Fruit fly (Drosophila melanogaster) whole organism, adult: ENCODE measurements around the gene CG9747.

Source experiments
- CG11617 ChIP-seq: fragments of 200-800 bp; sonication (Bioruptor generic); optimal IDR thresholded peaks from 2 replicates; lab custom pipeline; 2017; ENCODE audit warnings: mild to moderate bottlenecking, missing biosample characterization, missing genetic modification reagents, missing genetic modification characterization
- CG12768 ChIP-seq: fragments of 200-800 bp; sonication (Bioruptor generic); optimal IDR thresholded peaks from 2 replicates; lab custom pipeline; 2017; ENCODE audit warnings: missing biosample characterization, missing genetic modification characterization, mild to moderate bottlenecking, moderate library complexity, missing genetic modification reagents
- CG14711 ChIP-seq: fragments of 200-800 bp; sonication (Bioruptor generic); optimal IDR thresholded peaks from 2 replicates; lab custom pipeline; 2018; ENCODE audit warnings: missing biosample characterization, mild to moderate bottlenecking, missing genetic modification characterization, moderate library complexity
- CG1620 ChIP-seq: fragments of 200-800 bp; sonication (Bioruptor generic); optimal IDR thresholded peaks from 2 replicates; lab custom pipeline; 2016; ENCODE audit warnings: missing biosample characterization, missing genetic modification characterization
- CG33017 ChIP-seq: fragments of 200-800 bp; sonication (Bioruptor generic); optimal IDR thresholded peaks from 2 replicates; lab custom pipeline; 2018; ENCODE audit warnings: missing biosample characterization, mild to moderate bottlenecking, missing genetic modification characterization, moderate library complexity
- CG5204 ChIP-seq: fragments of 200-800 bp; sonication (Bioruptor generic); optimal IDR thresholded peaks from 2 replicates; lab custom pipeline; 2016; ENCODE audit warnings: missing biosample characterization, missing genetic modification characterization
- CG7045 ChIP-seq: fragments of 200-800 bp; sonication (Bioruptor generic); optimal IDR thresholded peaks from 2 replicates; lab custom pipeline; 2017; ENCODE audit warnings: missing biosample characterization, mild to moderate bottlenecking, missing genetic modification characterization
- CG7101 ChIP-seq: fragments of 200-800 bp; sonication (Bioruptor generic); optimal IDR thresholded peaks from 2 replicates; lab custom pipeline; 2018; ENCODE audit warnings: missing biosample characterization, mild to moderate bottlenecking, missing genetic modification characterization, moderate library complexity
- Clk ChIP-seq: fragments of 200-800 bp; sonication (Bioruptor generic); optimal IDR thresholded peaks from 2 replicates; lab custom pipeline; 2017; ENCODE audit warnings: missing biosample characterization, missing genetic modification characterization
- Crg-1 ChIP-seq: fragments of 200-800 bp; sonication (Bioruptor generic); optimal IDR thresholded peaks from 2 replicates; lab custom pipeline; 2016; ENCODE audit warnings: missing biosample characterization, missing genetic modification characterization
- Mnt ChIP-seq: fragments of 200-800 bp; sonication (Bioruptor generic); optimal IDR thresholded peaks from 2 replicates; lab custom pipeline; 2016; ENCODE audit warnings: missing biosample characterization, mild to moderate bottlenecking, missing genetic modification characterization
- bab1 ChIP-seq: fragments of 200-800 bp; sonication (Bioruptor generic); optimal IDR thresholded peaks from 3 replicates; lab custom pipeline; 2019; ENCODE audit warnings: missing biosample characterization, mild to moderate bottlenecking, missing genetic modification characterization, moderate library complexity
- cic ChIP-seq: fragments of 200-800 bp; sonication (Bioruptor generic); optimal IDR thresholded peaks from 2 replicates; lab custom pipeline; 2017; ENCODE audit warnings: missing biosample characterization, mild to moderate bottlenecking, missing genetic modification characterization, moderate library complexity
- cnc ChIP-seq, 2 experiments: fragments of >200 bp; optimal IDR thresholded peaks; 2 replicates each; lab custom pipeline; 2017
- kay ChIP-seq: fragments of 200-800 bp; sonication (Bioruptor generic); peaks from one replicate; lab custom pipeline; 2016; ENCODE audit warnings: missing biosample characterization, missing genetic modification characterization, borderline replicate concordance
- ovo ChIP-seq: fragments of 200-800 bp; sonication (Bioruptor generic); optimal IDR thresholded peaks from 2 replicates; lab custom pipeline; 2016; ENCODE audit warnings: missing biosample characterization, missing genetic modification characterization
- pad ChIP-seq: fragments of 200-800 bp; sonication (Bioruptor generic); optimal IDR thresholded peaks from 3 replicates; lab custom pipeline; 2017; ENCODE audit warnings: missing biosample characterization, missing genetic modification characterization, mild to moderate bottlenecking, moderate library complexity, missing genetic modification reagents
- tj ChIP-seq: fragments of 200-800 bp; sonication (Bioruptor generic); optimal IDR thresholded peaks from 3 replicates; lab custom pipeline; 2017; ENCODE audit warnings: missing biosample characterization, mild to moderate bottlenecking, missing genetic modification characterization, moderate library complexity
- toe ChIP-seq: fragments of 200-800 bp; sonication (Bioruptor generic); optimal IDR thresholded peaks from 2 replicates; lab custom pipeline; 2016; ENCODE audit warnings: missing biosample characterization, missing genetic modification characterization

Gene CG9747

DNA sequence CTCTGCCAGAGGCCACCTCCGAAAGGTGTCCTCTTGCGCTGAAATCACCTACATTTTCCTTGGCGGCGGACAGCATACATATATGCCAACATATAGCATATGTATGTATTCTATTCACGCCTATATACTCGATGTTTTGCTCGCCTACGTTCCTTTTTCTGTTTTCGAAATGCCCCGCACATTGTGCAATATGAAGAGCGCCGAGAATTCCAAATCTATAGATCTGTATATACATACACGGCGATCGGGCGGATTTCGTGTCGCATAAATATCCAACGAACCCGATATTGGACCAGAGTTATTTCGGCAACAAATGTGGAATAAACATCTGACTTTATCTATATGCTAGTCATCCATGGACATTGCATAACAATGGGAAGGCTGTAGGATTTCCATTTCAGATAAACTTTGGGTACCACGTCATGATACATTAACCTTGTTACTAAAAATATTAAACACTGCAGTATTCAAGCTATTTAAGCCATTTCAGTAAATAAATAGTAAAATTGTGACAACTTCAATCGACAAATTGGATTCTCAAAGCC lies 15.9 kb downstream of the CG9747 start:
- TF ChIP-seq CG33017 (tag; lab: Kevin White, UChicago) (no peak), ovo (GFP tag; lab: Kevin White, UChicago) (no peak)

DNA sequence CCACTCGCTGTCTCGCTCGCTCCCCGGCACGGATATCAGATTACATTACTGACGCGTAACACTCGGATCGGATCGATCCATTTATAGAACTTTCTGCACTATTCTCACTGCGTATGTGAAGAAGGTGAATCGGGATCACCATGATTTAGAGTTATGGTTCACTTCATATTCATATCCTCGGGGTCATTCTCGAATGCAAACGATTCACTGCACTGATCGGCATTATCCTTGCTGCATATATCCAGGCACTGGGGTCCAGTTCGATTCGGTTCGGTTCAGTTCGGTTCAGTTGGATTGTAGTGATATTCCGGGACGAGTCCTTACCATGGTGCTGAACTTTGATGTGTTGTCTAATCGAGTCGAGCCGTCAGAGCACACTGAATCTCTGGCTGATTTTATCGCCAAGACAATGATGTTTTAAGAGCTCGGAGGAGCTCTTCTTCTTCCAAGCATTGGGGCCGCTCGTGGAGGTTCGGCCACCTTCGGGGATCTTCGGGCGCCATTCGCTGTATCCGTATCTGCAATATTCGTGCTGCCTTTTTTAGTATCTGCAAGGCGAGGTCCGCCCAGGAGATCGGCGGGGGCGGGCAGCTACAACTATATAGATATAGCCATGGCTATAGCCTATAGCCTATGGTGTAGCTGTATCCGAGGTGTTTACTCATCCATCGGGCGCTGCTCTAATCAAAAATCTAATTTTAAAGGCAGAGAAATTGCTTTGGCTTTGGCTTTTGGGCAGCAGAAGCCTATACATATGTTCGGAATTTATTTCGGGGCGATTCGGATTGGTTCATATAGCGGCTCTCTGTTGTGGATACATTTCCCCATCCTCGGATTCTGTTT lies 16.7 kb downstream of the CG9747 start, which contains the start of gene Mlc2:
Mlc2 (minus strand) TSS at position 392 of the 843 bp plus-strand sequence.
- TF ChIP-seq ovo (GFP tag; lab: Kevin White, UChicago) (no peak), CG14711 (tag; lab: Kevin White, UChicago) (no peak), cnc (optimal IDR thresholded peaks at IDR 0.05; lab: Kevin White, UChicago) (no peak), kay (GFP tag; lab: Kevin White, UChicago) (no peak), pad (peak; percentile 42), CG11617 (GFP tag; lab: Kevin White, UChicago) (no peak), toe (GFP tag; lab: Kevin White, UChicago) (no peak)

DNA sequence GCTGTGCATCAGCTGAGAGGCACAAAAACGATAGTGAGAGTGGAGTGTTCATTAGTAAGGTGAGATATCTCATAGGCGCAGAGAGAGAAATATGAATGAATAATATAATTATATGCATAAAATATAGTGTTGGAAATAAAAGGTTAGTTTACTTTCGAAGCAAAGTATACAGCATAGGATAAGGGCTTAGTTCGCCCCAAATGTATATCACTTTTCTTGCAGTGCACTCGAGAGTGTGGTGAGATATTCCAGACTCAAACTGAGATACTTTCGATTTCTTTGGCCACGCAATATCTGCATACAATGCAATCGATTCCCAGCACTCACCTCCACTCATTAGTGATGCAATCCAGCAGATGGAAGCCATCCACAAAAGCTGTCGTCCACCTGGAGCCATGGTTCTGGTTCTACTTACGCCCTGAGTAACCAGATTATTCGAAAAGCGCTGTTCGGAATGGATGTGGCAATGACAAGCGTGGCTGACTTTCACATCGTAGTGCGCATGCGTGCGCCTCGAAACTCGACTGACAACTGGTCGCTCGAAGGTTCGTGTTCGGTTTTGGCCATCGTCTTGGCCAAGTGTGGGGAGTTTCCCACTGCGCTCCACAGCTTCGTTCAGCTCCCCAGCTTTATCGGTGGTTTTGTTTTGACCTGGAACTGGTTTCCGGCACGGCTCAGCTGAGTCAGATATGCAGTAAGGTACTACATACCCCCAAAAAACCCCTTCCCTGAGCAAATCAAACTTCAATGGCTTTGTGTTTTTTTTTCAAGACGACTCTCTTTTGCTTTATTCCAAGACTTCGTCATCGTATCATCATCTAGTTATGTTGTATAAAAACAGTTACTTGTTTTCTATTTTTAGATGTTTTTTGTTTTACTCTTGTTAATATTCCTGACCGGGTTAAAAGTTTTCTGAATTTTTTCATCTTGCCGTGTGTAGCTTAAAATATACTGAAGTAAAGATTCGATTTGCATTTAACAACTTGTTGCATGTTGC lies 20.1 kb downstream of the CG9747 start, which contains the start of gene Rsod:
Rsod (minus strand) TSS at position 537 of the 997 bp plus-strand sequence.
- TF ChIP-seq CG33017 (tag; lab: Kevin White, UChicago) (no peak), Clk (GFP tag; lab: Kevin White, UChicago) (no peak), ovo (GFP tag; lab: Kevin White, UChicago) (no peak)

DNA sequence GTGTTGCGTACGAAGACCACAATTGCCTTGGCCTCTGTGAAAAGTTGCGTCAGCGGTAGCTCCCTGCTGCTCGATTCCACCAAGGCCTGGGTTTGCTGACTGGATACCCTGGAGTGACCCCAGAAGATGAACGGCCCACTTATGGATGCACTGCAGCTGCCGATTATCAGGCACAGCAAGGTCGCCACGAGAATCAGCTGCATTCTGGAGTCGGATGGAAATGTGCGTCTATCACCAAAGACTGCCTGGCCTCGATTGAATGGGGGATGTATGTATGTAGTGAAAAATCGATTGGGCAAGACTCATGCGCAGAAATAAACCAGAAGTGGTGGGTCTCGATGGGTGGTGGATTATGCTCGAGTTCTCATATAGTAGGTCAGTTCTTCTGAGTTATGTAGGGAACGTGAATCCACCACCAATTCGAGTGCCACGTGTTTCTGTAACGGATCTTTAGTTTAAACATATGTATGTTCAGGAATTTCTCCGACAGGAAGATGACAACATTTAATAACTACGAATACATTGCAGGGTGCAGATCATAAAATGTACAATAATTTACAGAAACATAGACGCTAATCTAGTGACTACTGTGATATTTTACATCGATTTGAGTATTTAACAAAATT lies 24.8 kb downstream of the CG9747 start, which contains the start of gene VhaAC45RP:
VhaAC45RP (minus strand) TSS at position 261 of the 626 bp plus-strand sequence.
- no peak for TF ChIP-seq CG5204 (GFP tag; lab: Kevin White, UChicago)
- TF ChIP-seq toe (GFP tag; lab: Kevin White, UChicago), result no peak
- TF ChIP-seq ovo (GFP tag; lab: Kevin White, UChicago), result no peak
- no peak for TF ChIP-seq kay (GFP tag; lab: Kevin White, UChicago)
- TF ChIP-seq Clk (GFP tag; lab: Kevin White, UChicago), result no peak
- TF ChIP-seq tj (GFP tag; lab: Kevin White, UChicago), result no peak

DNA sequence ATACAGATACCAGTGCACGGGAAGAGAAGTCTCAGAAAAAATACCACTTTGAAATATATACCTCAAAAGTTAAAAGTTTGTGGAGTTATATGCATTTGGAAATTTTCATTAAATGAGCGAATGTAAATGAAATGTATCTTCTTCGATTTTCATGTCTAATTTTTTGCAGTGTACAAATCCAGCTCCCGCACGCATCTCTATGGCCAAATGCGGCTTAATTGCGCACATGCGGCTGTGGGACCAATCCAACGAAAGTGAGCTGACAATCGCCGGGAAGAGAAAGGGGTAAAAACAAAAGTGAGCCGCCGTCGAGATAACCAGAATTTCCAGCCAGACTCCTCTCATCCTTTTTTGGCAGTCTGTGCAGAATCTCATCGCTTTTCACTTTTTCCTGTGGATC lies 26.9 kb downstream of the CG9747 start:
- TF ChIP-seq bab1 (GFP tag; lab: Kevin White, UChicago) (no peak), Clk (GFP tag; lab: Kevin White, UChicago) (no peak), CG12768 (GFP tag; lab: Kevin White, UChicago) (no peak), CG33017 (tag; lab: Kevin White, UChicago) (no peak), ovo (GFP tag; lab: Kevin White, UChicago) (no peak), CG14711 (tag; lab: Kevin White, UChicago) (no peak), kay (GFP tag; lab: Kevin White, UChicago) (no peak), CG7101 (no peak), CG1620 (GFP tag; lab: Kevin White, UChicago) (no peak), cnc (optimal IDR thresholded peaks at IDR 0.05; lab: Kevin White, UChicago) (no peak), CG7045 (GFP tag; lab: Kevin White, UChicago) (no peak), CG11617 (GFP tag; lab: Kevin White, UChicago) (no peak), pad (no peak), toe (GFP tag; lab: Kevin White, UChicago) (no peak), Mnt (no peak), Crg-1 (GFP tag; lab: Kevin White, UChicago) (no peak), CG5204 (GFP tag; lab: Kevin White, UChicago) (no peak)

DNA sequence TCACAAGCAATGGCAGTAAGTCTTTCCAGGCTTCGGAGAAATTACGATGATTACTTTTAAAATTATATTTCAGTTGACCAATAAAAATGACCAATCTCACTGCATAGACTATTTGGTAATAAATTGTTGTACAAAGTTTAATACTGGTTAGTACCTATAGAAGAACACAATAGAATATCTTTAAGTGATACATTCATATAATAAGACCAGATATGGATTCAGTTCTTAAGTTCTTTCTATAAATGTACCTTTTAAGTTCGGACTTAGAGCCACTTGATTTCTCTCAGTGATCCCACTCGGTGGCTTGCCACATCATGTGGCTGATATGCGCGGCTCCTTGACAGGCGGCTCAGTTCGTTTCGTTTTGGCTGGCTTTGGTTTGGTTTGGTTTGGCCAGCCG lies 27.8 kb downstream of the CG9747 start:
- TF ChIP-seq cnc (optimal IDR thresholded peaks at IDR 0.05; lab: Kevin White, UChicago) (no peak), CG33017 (tag; lab: Kevin White, UChicago) (no peak), cic (GFP tag; lab: Kevin White, UChicago) (no peak)
